Fruit fly (Drosophila melanogaster): ENCODE results near the gene bur.
A peak's percentile ranks its signal among the peaks of the same experiment; 100 is the strongest.

DNA sequence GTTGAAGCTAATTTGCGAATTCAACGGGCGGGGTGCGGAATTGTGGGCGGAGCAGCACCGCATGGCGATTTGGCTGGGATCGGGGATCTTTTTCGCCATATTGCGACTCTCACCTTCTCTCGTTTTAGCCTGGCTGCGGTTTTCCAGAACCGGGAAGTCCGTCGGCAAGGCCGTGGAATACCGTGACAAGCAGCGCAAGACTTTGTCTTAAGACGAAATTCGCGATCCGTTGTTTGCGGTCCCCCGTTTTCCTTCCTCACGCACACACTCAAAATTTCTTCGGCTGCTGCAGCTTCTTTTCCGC lies 314 bp downstream of the bur start:
- TF ChIP-seq D1 (tag; optimal IDR thresholded peaks at IDR 0.05) (no peak), CG4496 (GFP tag; IDR thresholded peaks at IDR 0.05) (0 out of 3 replicates have a peak, but pooled peaks have one; percentile 26), Snoo (tag; optimal IDR thresholded peaks at IDR 0.05) (no peak), Pif1A (GFP tag; optimal IDR thresholded peaks at IDR 0.05) (no peak), CG10348 (GFP tag; IDR thresholded peaks at IDR 0.05) (no peak), CG12605 (GFP tag; IDR thresholded peaks at IDR 0.05) (no peak), gl (tag; optimal IDR thresholded peaks at IDR 0.05) (no peak), CG8301 (tag; optimal IDR thresholded peaks at IDR 0.05) (no peak), CG13204 (GFP tag; optimal IDR thresholded peaks at IDR 0.05) (no peak), EcR (GFP tag; optimal IDR thresholded peaks at IDR 0.05) (no peak), rn (GFP tag; IDR thresholded peaks at IDR 0.05) (no peak), Ets98B (GFP tag; IDR thresholded peaks at IDR 0.05) (no peak), CG8159 (tag; optimal IDR thresholded peaks at IDR 0.05) (no peak), CG32121 (GFP tag; IDR thresholded peaks at IDR 0.05) (no peak)
